Worm (Caenorhabditis elegans) whole organism, L4 larva: Measurements from ENCODE around the gene his-40.

ENCODE experiments used
- F37D6.2 ChIP-seq: sonication (generic microtip); optimal IDR thresholded peaks from 2 replicates; lab custom pipeline; 2016; ENCODE audit warnings: mild to moderate bottlenecking, missing genetic modification characterization, missing compliant biosample characterization
- F44E2.7 ChIP-seq: fragments of 200-800 bp; sonication (Bioruptor generic); IDR thresholded peaks from 2 replicates; pipeline ENCODE4 v2.1.2; 2022; ENCODE audit warnings: missing genetic modification characterization, missing compliant biosample characterization
- F49E8.2 ChIP-seq: sonication (generic microtip); optimal IDR thresholded peaks from 2 replicates; lab custom pipeline; 2016; ENCODE audit warnings: missing compliant biosample characterization, mild to moderate bottlenecking, missing genetic modification characterization, borderline replicate concordance
- Y105C5A.15 ChIP-seq: fragments of 200-800 bp; sonication (Bioruptor generic); IDR thresholded peaks from 2 replicates; pipeline ENCODE4 v1.3.6; 2022; ENCODE audit warnings: missing genetic modification characterization, missing compliant biosample characterization
- ZK546.5 ChIP-seq, 2 experiments: sonication (generic microtip); optimal IDR thresholded peaks; 2 replicates each; lab custom pipeline; 2017; ENCODE audit warnings: missing biosample characterization in 2 of 2, missing genetic modification characterization in 2 of 2
- aha-1 ChIP-seq: fragments of 150-350 bp; peaks from one replicate; lab custom pipeline; 2014; ENCODE audit warnings: missing biosample characterization, missing genetic modification characterization
- ceh-20 ChIP-seq: fragments of 200-800 bp; sonication (Bioruptor generic); IDR thresholded peaks from 2 replicates; pipeline ENCODE4 v1.3.6; 2022; ENCODE audit warnings: missing genetic modification reagents, missing genetic modification characterization, missing compliant biosample characterization
- ceh-82 ChIP-seq: sonication (generic microtip); optimal IDR thresholded peaks from 2 replicates; lab custom pipeline; 2017; ENCODE audit warnings: missing biosample characterization, missing genetic modification characterization
- cey-2 ChIP-seq: sonication (generic microtip); optimal IDR thresholded peaks from 3 replicates; lab custom pipeline; 2017; ENCODE audit warnings: missing genetic modification characterization, mild to moderate bottlenecking, missing compliant biosample characterization, antibody characterized with exemption, borderline replicate concordance; ENCODE audit not compliant: insufficient read depth
- daf-12 ChIP-seq: fragments of 150-350 bp; optimal IDR thresholded peaks from 2 replicates; lab custom pipeline; 2014; ENCODE audit warnings: missing biosample characterization, missing genetic modification reagents, missing genetic modification characterization
- daf-16 ChIP-seq, 3 experiments: sonication (generic microtip); optimal IDR thresholded peaks; 2 replicates each; lab custom pipeline; 2016 to 2017; ENCODE audit warnings: missing genetic modification characterization in 3 of 3, missing genetic modification reagents in 3 of 3, mild to moderate bottlenecking in 2 of 3, missing compliant biosample characterization in 2 of 3, missing biosample characterization in 1 of 3, moderate library complexity in 1 of 3
- daf-8 ChIP-seq: fragments of 200-800 bp; sonication (Bioruptor generic); IDR thresholded peaks from 2 replicates; pipeline ENCODE4 v1.3.6; 2022; ENCODE audit warnings: missing genetic modification characterization, missing compliant biosample characterization
- dmd-6 ChIP-seq: fragments of 200-800 bp; sonication (Bioruptor generic); IDR thresholded peaks from 2 replicates; pipeline ENCODE4 v1.3.6; 2022; ENCODE audit warnings: missing genetic modification reagents, missing genetic modification characterization, missing compliant biosample characterization
- dpl-1 ChIP-seq: fragments of 150-350 bp; optimal IDR thresholded peaks from 2 replicates; lab custom pipeline; 2014; ENCODE audit warnings: missing biosample characterization, missing genetic modification reagents, missing genetic modification characterization
- dve-1 ChIP-seq: sonication (generic microtip); optimal IDR thresholded peaks from 2 replicates; lab custom pipeline; 2017; ENCODE audit warnings: antibody characterized with exemption, mild to moderate bottlenecking, missing genetic modification characterization, missing compliant biosample characterization; ENCODE audit not compliant: insufficient read depth
- fkh-10 ChIP-seq: fragments of 150-350 bp; optimal IDR thresholded peaks from 2 replicates; lab custom pipeline; 2014; ENCODE audit warnings: missing biosample characterization, missing genetic modification reagents, missing genetic modification characterization
- gei-8 ChIP-seq: fragments of 200-800 bp; sonication (Bioruptor generic); optimal IDR thresholded peaks from 2 replicates; lab custom pipeline; 2018; ENCODE audit warnings: mild to moderate bottlenecking, missing genetic modification characterization, missing compliant biosample characterization
- hlh-11 ChIP-seq: fragments of 200-800 bp; sonication (Bioruptor generic); optimal IDR thresholded peaks from 2 replicates; lab custom pipeline; 2018; ENCODE audit warnings: mild to moderate bottlenecking, missing genetic modification characterization, missing compliant biosample characterization
- hlh-30 ChIP-seq: sonication (generic microtip); optimal IDR thresholded peaks from 2 replicates; lab custom pipeline; 2017; ENCODE audit warnings: antibody characterized with exemption, mild to moderate bottlenecking, missing genetic modification characterization, missing compliant biosample characterization; ENCODE audit not compliant: insufficient read depth
- hmg-1.1 ChIP-seq: fragments of 200-800 bp; sonication (Bioruptor generic); IDR thresholded peaks from 2 replicates; pipeline ENCODE4 v1.3.6; 2022; ENCODE audit warnings: missing genetic modification reagents, missing genetic modification characterization, missing compliant biosample characterization
- lim-7 ChIP-seq: fragments of 200-800 bp; sonication (Bioruptor generic); IDR thresholded peaks from 2 replicates; pipeline ENCODE4 v1.3.6; 2022; ENCODE audit warnings: missing genetic modification characterization, missing compliant biosample characterization
- lin-1 ChIP-seq: fragments of 200-800 bp; sonication (Bioruptor generic); IDR thresholded peaks from 2 replicates; pipeline ENCODE4 v1.3.6; 2022; ENCODE audit warnings: missing genetic modification reagents, missing genetic modification characterization, missing compliant biosample characterization
- lin-39 ChIP-seq: fragments of 150-350 bp; optimal IDR thresholded peaks from 2 replicates; lab custom pipeline; 2014; ENCODE audit warnings: missing biosample characterization, missing genetic modification reagents, missing genetic modification characterization
- lsy-2 ChIP-seq, 2 experiments: fragments of 150-350 bp in 1 of 2; sonication (generic microtip) in 1 of 2; optimal IDR thresholded peaks; 2 replicates each; lab custom pipeline; 2014 to 2017; ENCODE audit warnings: missing biosample characterization in 2 of 2, missing genetic modification characterization in 2 of 2
- madf-9 ChIP-seq: fragments of 200-800 bp; sonication (Bioruptor generic); conservative IDR thresholded peaks from 2 replicates; pipeline ENCODE4 v1.3.6; 2022; ENCODE audit warnings: missing genetic modification reagents, missing genetic modification characterization, missing compliant biosample characterization
- mxl-3 ChIP-seq: fragments of 200-800 bp; sonication (Bioruptor generic); optimal IDR thresholded peaks from 2 replicates; lab custom pipeline; 2018; ENCODE audit warnings: mild to moderate bottlenecking, missing genetic modification characterization, missing compliant biosample characterization
- nhr-111 ChIP-seq: fragments of 200-800 bp; sonication (Bioruptor generic); optimal IDR thresholded peaks from 2 replicates; lab custom pipeline; 2018; ENCODE audit warnings: mild to moderate bottlenecking, missing genetic modification characterization, missing compliant biosample characterization
- nhr-237 ChIP-seq: sonication (generic microtip); optimal IDR thresholded peaks from 2 replicates; lab custom pipeline; 2017; ENCODE audit warnings: missing biosample characterization, missing genetic modification characterization
- nhr-28 ChIP-seq: fragments of 150-350 bp; optimal IDR thresholded peaks from 2 replicates; lab custom pipeline; 2014; ENCODE audit warnings: missing biosample characterization, missing genetic modification characterization
- nhr-42 ChIP-seq: fragments of 200-800 bp; sonication (Bioruptor generic); IDR thresholded peaks from 2 replicates; pipeline ENCODE4 v1.3.6; 2022; ENCODE audit warnings: missing genetic modification characterization, missing compliant biosample characterization
- nhr-76 ChIP-seq: fragments of 150-350 bp; optimal IDR thresholded peaks from 2 replicates; lab custom pipeline; 2014; ENCODE audit warnings: missing biosample characterization, missing genetic modification characterization
- nhr-77 ChIP-seq: fragments of 150-350 bp; optimal IDR thresholded peaks from 2 replicates; lab custom pipeline; 2014; ENCODE audit warnings: missing biosample characterization, missing genetic modification characterization
- php-3 ChIP-seq: fragments of 200-800 bp; sonication (Bioruptor generic); IDR thresholded peaks from 2 replicates; pipeline ENCODE4 v1.3.6; 2022; ENCODE audit warnings: missing genetic modification reagents, missing genetic modification characterization, missing compliant biosample characterization
- pqm-1 ChIP-seq: sonication (generic microtip); optimal IDR thresholded peaks from 2 replicates; lab custom pipeline; 2017; ENCODE audit warnings: missing biosample characterization, missing genetic modification characterization
- saeg-2 ChIP-seq: fragments of 200-800 bp; sonication (Bioruptor generic); IDR thresholded peaks from 2 replicates; pipeline ENCODE4 v1.3.6; 2022; ENCODE audit warnings: missing genetic modification reagents, missing genetic modification characterization, missing compliant biosample characterization
- set-16 ChIP-seq: fragments of 200-800 bp; sonication (Bioruptor generic); IDR thresholded peaks from 2 replicates; pipeline ENCODE4 v1.3.6; 2022; ENCODE audit warnings: missing genetic modification reagents, missing genetic modification characterization, missing compliant biosample characterization
- spr-1 ChIP-seq: sonication (generic microtip); optimal IDR thresholded peaks from 2 replicates; lab custom pipeline; 2016; ENCODE audit warnings: mild to moderate bottlenecking, missing genetic modification characterization, missing compliant biosample characterization
- tra-1 ChIP-seq: fragments of 200-800 bp; sonication (Bioruptor generic); IDR thresholded peaks from 2 replicates; pipeline ENCODE4 v1.3.6; 2022; ENCODE audit warnings: missing genetic modification reagents, missing genetic modification characterization, missing compliant biosample characterization
- zfp-2 ChIP-seq: sonication (generic microtip); optimal IDR thresholded peaks from 2 replicates; lab custom pipeline; 2016; ENCODE audit warnings: mild to moderate bottlenecking, missing genetic modification characterization, missing compliant biosample characterization

his-40 gene

ce11 chrX:7290859-7291628, 18.9 kb upstream of the his-40 start (continued):
- 0 out of 2 replicates have a peak, but pooled peaks have one; percentile 67 for TF ChIP-seq tra-1
- no peak for TF ChIP-seq ceh-20 (GFP tag; lab: Robert Waterston, UW)
- TF ChIP-seq F44E2.7 (GFP tag; lab: Robert Waterston, UW), result no peak

- TF ChIP-seq pqm-1 (peak; percentile 86), nhr-237 (tag; lab: Kevin White, UChicago) (no peak), lsy-2 (tag; optimal IDR thresholded peaks at IDR 0.05; lab: Kevin White, UChicago) (no peak), mxl-3 (no peak), tra-1 (no peak), php-3 (GFP tag; lab: Robert Waterston, UW) (no peak), ceh-82 (tag; lab: Kevin White, UChicago) (no peak), nhr-111 (GFP tag; lab: Kevin White, UChicago) (no peak), set-16 (GFP tag; lab: Robert Waterston, UW) (no peak), daf-12 (no peak), hlh-11 (tag; lab: Kevin White, UChicago) (peak; percentile 50), F44E2.7 (GFP tag; lab: Robert Waterston, UW) (no peak), nhr-77 (tag; lab: Kevin White, UChicago) (peak; percentile 65), cey-2 (tag; lab: Kevin White, UChicago) (no peak), dpl-1 (GFP tag; lab: Kevin White, UChicago) (no peak), lim-7 (GFP tag; lab: Robert Waterston, UW) (no peak), Y105C5A.15 (GFP tag; lab: Robert Waterston, UW) (no peak), hmg-1.1 (GFP tag; lab: Robert Waterston, UW) (no peak), nhr-28 (tag; lab: Kevin White, UChicago) (peak; percentile 81), daf-8 (GFP tag; lab: Robert Waterston, UW) (no peak), aha-1 (peak; percentile 49), gei-8 (no peak), dve-1 (tag; lab: Kevin White, UChicago) (peak; percentile 23), F49E8.2 (no peak), zfp-2 (tag; lab: Kevin White, UChicago) (no peak), fkh-10 (GFP tag; lab: Kevin White, UChicago) (no peak), F37D6.2 (tag; lab: Kevin White, UChicago) (no peak), dmd-6 (GFP tag; lab: Robert Waterston, UW) (peak; percentile 48), spr-1 (tag; lab: Kevin White, UChicago) (no peak), madf-9 (GFP tag; lab: Robert Waterston, UW) (no peak), ZK546.5 (tag; optimal IDR thresholded peaks at IDR 0.05; lab: Kevin White, UChicago) (no peak), lin-39 (tag; lab: Kevin White, UChicago) (no peak), nhr-76 (no peak), nhr-42 (GFP tag; lab: Robert Waterston, UW) (no peak), daf-16 (GFP tag; optimal IDR thresholded peaks at IDR 0.05; lab: Kevin White, UChicago) (no peak), daf-16 (tag; optimal IDR thresholded peaks at IDR 0.05; lab: Kevin White, UChicago) (peak; percentile 61), hlh-30 (tag; lab: Kevin White, UChicago) (peak; percentile 40), lin-1 (GFP tag; lab: Robert Waterston, UW) (0 out of 2 replicates have a peak, but pooled peaks have one; percentile 12), saeg-2 (no peak)
These were observed 18.1 kb upstream of the his-40 start, which contains the start of gene lron-7 for ce11 chrX:7291810-7292209. Gene lron-7, plus strand, starts transcription at chrX:7292132.
